Worm (Caenorhabditis elegans) whole organism, young adult: ENCODE measurements around the gene srbc-41.

Source experiments
- B0019.2 ChIP-seq: fragments of 200-800 bp; sonication (Bioruptor generic); conservative IDR thresholded peaks from 2 replicates; pipeline ENCODE4 v1.3.6; 2022; ENCODE audit warnings: missing genetic modification reagents, missing genetic modification characterization, missing compliant biosample characterization
- B0035.1 ChIP-seq: sonication (generic microtip); optimal IDR thresholded peaks from 2 replicates; lab custom pipeline; 2016; ENCODE audit warnings: missing genetic modification characterization, mild to moderate bottlenecking, missing compliant biosample characterization, missing genotype, missing genetic modification reagents
- C06A6.2 ChIP-seq: fragments of 200-800 bp; sonication (Bioruptor generic); conservative IDR thresholded peaks from 2 replicates; pipeline ENCODE4 v1.3.6; 2022; ENCODE audit warnings: missing genetic modification characterization, missing compliant biosample characterization
- F23B12.7 ChIP-seq: sonication (generic microtip); optimal IDR thresholded peaks from 2 replicates; lab custom pipeline; 2017; ENCODE audit warnings: missing genetic modification characterization, mild to moderate bottlenecking, missing compliant biosample characterization, antibody characterized with exemption, moderate library complexity; ENCODE audit not compliant: insufficient read depth
- F33H1.4 ChIP-seq: fragments of 200-800 bp; sonication (Bioruptor generic); IDR thresholded peaks from 2 replicates; pipeline ENCODE4 v1.3.6; 2022; ENCODE audit warnings: missing genetic modification reagents, missing genetic modification characterization, missing compliant biosample characterization
- T26A5.8 ChIP-seq: sonication (generic microtip); optimal IDR thresholded peaks from 2 replicates; lab custom pipeline; 2016; ENCODE audit warnings: missing genetic modification characterization, missing compliant biosample characterization
- Y67H2A.10 ChIP-seq: fragments of 200-800 bp; sonication (Bioruptor generic); conservative IDR thresholded peaks from 2 replicates; pipeline ENCODE4 v1.3.6; 2022; ENCODE audit warnings: missing genetic modification reagents, missing genetic modification characterization, missing compliant biosample characterization
- bed-1 ChIP-seq: fragments of 200-800 bp; sonication (Bioruptor generic); IDR thresholded peaks from 2 replicates; pipeline ENCODE4 v1.3.6; 2022; ENCODE audit warnings: missing genetic modification reagents, missing genetic modification characterization, missing compliant biosample characterization
- ceh-100 ChIP-seq: fragments of 200-800 bp; sonication (Bioruptor generic); IDR thresholded peaks from 2 replicates; pipeline ENCODE4 v1.3.6; 2022; ENCODE audit warnings: missing genetic modification reagents, missing genetic modification characterization, missing compliant biosample characterization
- ceh-58 ChIP-seq: fragments of 200-800 bp; sonication (Bioruptor generic); IDR thresholded peaks from 2 replicates; pipeline ENCODE4 v1.3.6; 2022; ENCODE audit warnings: missing genetic modification characterization, missing compliant biosample characterization
- chd-7 ChIP-seq: sonication (generic microtip); optimal IDR thresholded peaks from 2 replicates; lab custom pipeline; 2016; ENCODE audit warnings: mild to moderate bottlenecking, missing genetic modification characterization, moderate library complexity, missing compliant biosample characterization
- die-1 ChIP-seq: sonication (generic microtip); optimal IDR thresholded peaks from 2 replicates; lab custom pipeline; 2016; ENCODE audit warnings: missing genotype, mild to moderate bottlenecking, missing genetic modification characterization, missing compliant biosample characterization
- ekl-4 ChIP-seq: fragments of 200-800 bp; sonication (Bioruptor generic); IDR thresholded peaks from 2 replicates; pipeline ENCODE4 v1.3.6; 2022; ENCODE audit warnings: missing genetic modification reagents, missing genetic modification characterization, missing compliant biosample characterization
- hlh-12 ChIP-seq: sonication (generic microtip); optimal IDR thresholded peaks from 2 replicates; lab custom pipeline; 2016; ENCODE audit warnings: missing genetic modification characterization, missing compliant biosample characterization
- hmg-1.2 ChIP-seq: fragments of 200-800 bp; sonication (Bioruptor generic); IDR thresholded peaks from 2 replicates; pipeline ENCODE4 v1.3.6; 2022; ENCODE audit warnings: missing genetic modification reagents, missing genetic modification characterization, missing compliant biosample characterization
- let-526 ChIP-seq: fragments of 200-800 bp; sonication (Bioruptor generic); IDR thresholded peaks from 2 replicates; pipeline ENCODE4 v1.3.6; 2022; ENCODE audit warnings: missing genetic modification reagents, missing genetic modification characterization, missing compliant biosample characterization
- lin-26 ChIP-seq: fragments of 200-800 bp; sonication (Bioruptor generic); IDR thresholded peaks from 2 replicates; pipeline ENCODE4 v1.3.6; 2022; ENCODE audit warnings: missing genetic modification reagents, missing genetic modification characterization, missing compliant biosample characterization
- lin-40 ChIP-seq: sonication (generic microtip); optimal IDR thresholded peaks from 2 replicates; lab custom pipeline; 2016; ENCODE audit warnings: missing genetic modification characterization, mild to moderate bottlenecking, missing compliant biosample characterization, missing genotype, missing genetic modification reagents
- lsl-1 ChIP-seq: fragments of 200-800 bp; sonication (Bioruptor generic); optimal IDR thresholded peaks from 2 replicates; lab custom pipeline; 2018; ENCODE audit warnings: mild to moderate bottlenecking, missing genetic modification characterization, moderate library complexity, missing compliant biosample characterization
- madf-3 ChIP-seq: fragments of 200-800 bp; sonication (Bioruptor generic); IDR thresholded peaks from 2 replicates; pipeline ENCODE4 v1.3.6; 2022; ENCODE audit warnings: missing genetic modification reagents, missing genetic modification characterization, missing compliant biosample characterization
- madf-8 ChIP-seq: fragments of 200-800 bp; sonication (Bioruptor generic); conservative IDR thresholded peaks from 2 replicates; pipeline ENCODE4 v1.3.6; 2022; ENCODE audit warnings: missing genetic modification reagents, missing genetic modification characterization, missing compliant biosample characterization
- mcd-1 ChIP-seq: fragments of 200-800 bp; sonication (Bioruptor generic); IDR thresholded peaks from 2 replicates; pipeline ENCODE4 v1.3.6; 2022; ENCODE audit warnings: missing genetic modification reagents, missing genetic modification characterization, missing compliant biosample characterization
- mes-4 ChIP-seq: sonication (generic microtip); optimal IDR thresholded peaks from 2 replicates; lab custom pipeline; 2016; ENCODE audit warnings: missing genotype, missing genetic modification characterization, missing compliant biosample characterization
- mxl-1 ChIP-seq: sonication (generic microtip); optimal IDR thresholded peaks from 2 replicates; lab custom pipeline; 2016; ENCODE audit warnings: missing genetic modification characterization, missing compliant biosample characterization
- nfyb-1 ChIP-seq: fragments of 200-800 bp; sonication (Bioruptor generic); IDR thresholded peaks from 2 replicates; pipeline ENCODE4 v1.3.6; 2022; ENCODE audit warnings: missing genetic modification reagents, missing genetic modification characterization, missing compliant biosample characterization
- nhr-27 ChIP-seq: fragments of 200-800 bp; sonication (Bioruptor generic); optimal IDR thresholded peaks from 2 replicates; lab custom pipeline; 2018; ENCODE audit warnings: mild to moderate bottlenecking, missing genetic modification characterization, moderate library complexity, missing compliant biosample characterization
- nhr-80 ChIP-seq: sonication (generic microtip); optimal IDR thresholded peaks from 2 replicates; lab custom pipeline; 2016; ENCODE audit warnings: missing genetic modification characterization, missing compliant biosample characterization
- nhr-90 ChIP-seq: sonication (generic microtip); optimal IDR thresholded peaks from 2 replicates; lab custom pipeline; 2016; ENCODE audit warnings: missing genotype, mild to moderate bottlenecking, missing genetic modification characterization, missing compliant biosample characterization
- pbrm-1 ChIP-seq: fragments of 200-800 bp; sonication (Bioruptor generic); IDR thresholded peaks from 2 replicates; pipeline ENCODE4 v1.3.6; 2022; ENCODE audit warnings: missing genetic modification reagents, missing genetic modification characterization, missing compliant biosample characterization
- snpc-1.1 ChIP-seq: sonication (generic microtip); optimal IDR thresholded peaks from 2 replicates; lab custom pipeline; 2017; ENCODE audit warnings: missing genetic modification characterization, mild to moderate bottlenecking, missing compliant biosample characterization, antibody characterized with exemption, moderate library complexity, missing genotype, missing genetic modification reagents; ENCODE audit not compliant: insufficient read depth
- snpc-4 ChIP-seq, 5 experiments: fragments of 150-350 bp in 1 of 5; sonication (generic microtip) in 4 of 5; optimal IDR thresholded peaks; 2 replicates each; lab custom pipeline; 2014 to 2018; ENCODE audit warnings: missing genetic modification characterization in 5 of 5, missing biosample characterization in 3 of 5, antibody characterized with exemption in 2 of 5, mild to moderate bottlenecking in 2 of 5, missing compliant biosample characterization in 2 of 5, missing genotype in 2 of 5, moderate library complexity in 2 of 5, missing genetic modification reagents in 1 of 5
- tbx-9 ChIP-seq: sonication (generic microtip); optimal IDR thresholded peaks from 2 replicates; lab custom pipeline; 2016; ENCODE audit warnings: borderline replicate concordance, missing genetic modification characterization, inconsistent platforms, missing compliant biosample characterization
- ztf-18 ChIP-seq: sonication (generic microtip); optimal IDR thresholded peaks from 2 replicates; lab custom pipeline; 2016; ENCODE audit warnings: missing genotype, mild to moderate bottlenecking, missing genetic modification characterization, missing compliant biosample characterization
- ztf-25 ChIP-seq: fragments of 200-800 bp; sonication (Bioruptor generic); IDR thresholded peaks from 2 replicates; pipeline ENCODE4 v1.3.6; 2022; ENCODE audit warnings: missing genetic modification reagents, missing genetic modification characterization, missing compliant biosample characterization

Gene srbc-41

ce11 chrV:1574599-1574998, 40.0 kb downstream of the srbc-41 start:
- TF ChIP-seq Y67H2A.10 (GFP tag; lab: Robert Waterston, UW): no peak
- no peak for TF ChIP-seq snpc-1.1 (tag; lab: Kevin White, UChicago)
- no peak for TF ChIP-seq ceh-58 (GFP tag; lab: Robert Waterston, UW)
- no peak for TF ChIP-seq madf-3 (GFP tag; lab: Robert Waterston, UW)
- no peak for TF ChIP-seq die-1
- TF ChIP-seq ztf-18: no peak
- TF ChIP-seq ztf-25 (GFP tag; lab: Robert Waterston, UW): no peak
- no peak for TF ChIP-seq lin-40 (tag; lab: Kevin White, UChicago)
- TF ChIP-seq hmg-1.2: no peak
- TF ChIP-seq mes-4 (tag; lab: Kevin White, UChicago): no peak
- no peak for TF ChIP-seq F33H1.4 (GFP tag; lab: Robert Waterston, UW)
- TF ChIP-seq madf-8 (GFP tag; lab: Robert Waterston, UW): no peak
- TF ChIP-seq C06A6.2 (GFP tag; lab: Robert Waterston, UW): no peak
- no peak for TF ChIP-seq ekl-4 (GFP tag; lab: Robert Waterston, UW)
- no peak for TF ChIP-seq hlh-12 (tag; lab: Kevin White, UChicago)
- no peak for TF ChIP-seq snpc-4 (GFP tag; optimal IDR thresholded peaks at IDR 0.05; lab: Kevin White, UChicago)
- no peak for TF ChIP-seq snpc-4 (tag; optimal IDR thresholded peaks at IDR 0.05; lab: Kevin White, UChicago)
- TF ChIP-seq lin-26 (GFP tag; lab: Robert Waterston, UW): no peak

- no peak for TF ChIP-seq nhr-90 (tag; lab: Kevin White, UChicago)
- no peak for TF ChIP-seq nfyb-1 (GFP tag; lab: Robert Waterston, UW)
- no peak for TF ChIP-seq nhr-80
- TF ChIP-seq, all 124 proteins: peak for 0
Observed at ce11 chrV:1572585-1572984, 42.0 kb downstream of the srbc-41 start.

- no peak for TF ChIP-seq mcd-1 (GFP tag; lab: Robert Waterston, UW)
- TF ChIP-seq T26A5.8 (tag; lab: Kevin White, UChicago): no peak
- no peak for TF ChIP-seq B0019.2 (GFP tag; lab: Robert Waterston, UW)
- no peak for TF ChIP-seq nhr-27 (tag; lab: Kevin White, UChicago)
- TF ChIP-seq ekl-4 (GFP tag; lab: Robert Waterston, UW): no peak
- TF ChIP-seq ceh-100 (GFP tag; lab: Robert Waterston, UW): no peak
- no peak for TF ChIP-seq F23B12.7 (tag; lab: Kevin White, UChicago)
- no peak for TF ChIP-seq let-526 (GFP tag; lab: Robert Waterston, UW)
Observed at ce11 chrV:1570679-1571078, 43.9 kb downstream of the srbc-41 start.

ce11 chrV:1569750-1570419, 44.7 kb downstream of the srbc-41 start:
- TF ChIP-seq chd-7 (no peak), snpc-4 (GFP tag; optimal IDR thresholded peaks at IDR 0.05; lab: Kevin White, UChicago) (no peak), snpc-4 (tag; optimal IDR thresholded peaks at IDR 0.05; lab: Kevin White, UChicago) (no peak), mxl-1 (tag; lab: Kevin White, UChicago) (no peak), pbrm-1 (GFP tag; lab: Robert Waterston, UW) (no peak)

- no peak for TF ChIP-seq tbx-9 (tag; lab: Kevin White, UChicago)
- no peak for TF ChIP-seq T26A5.8 (tag; lab: Kevin White, UChicago)
- TF ChIP-seq lsl-1: no peak
- no peak for TF ChIP-seq bed-1 (GFP tag; lab: Robert Waterston, UW)
- no peak for TF ChIP-seq B0035.1 (tag; lab: Kevin White, UChicago)
- TF ChIP-seq, all 124 proteins: peak for 0
Observed at ce11 chrV:1566776-1567175, 47.9 kb downstream of the srbc-41 start, which contains the start of gene cdc-25.2. cdc-25.2 (plus strand) TSS chrV:1567076.
